Worm (Caenorhabditis elegans): Measurements from ENCODE around the gene mltn-12.

Gene mltn-12

ce11 chrIV:8973249-8973958, 19.5 kb upstream of the mltn-12 start, which contains the start of gene C53B4.3:
Gene C53B4.3, minus strand, starts transcription at chrIV:8973712.
- TF ChIP-seq nhr-76 (tag; optimal IDR thresholded peaks at IDR 0.05) (no peak), pha-4 (tag; optimal IDR thresholded peaks at IDR 0.05) (peak; percentile 72), nhr-43 (tag; optimal IDR thresholded peaks at IDR 0.05; ENCODE audit: poor library complexity, severe bottlenecking) (peak; percentile 92), sea-2 (GFP tag; optimal IDR thresholded peaks at IDR 0.05) (no peak), egl-27 (tag; optimal IDR thresholded peaks at IDR 0.05) (no peak), fkh-2 (tag; optimal IDR thresholded peaks at IDR 0.05) (no peak), lin-39 (tag; optimal IDR thresholded peaks at IDR 0.05) (no peak), nhr-77 (tag; optimal IDR thresholded peaks at IDR 0.05) (no peak), ceh-28 (tag; optimal IDR thresholded peaks at IDR 0.05) (no peak), eor-1 (tag; optimal IDR thresholded peaks at IDR 0.05) (peak in 1 of 2 experiments; percentile 27), aly-2 (tag; optimal IDR thresholded peaks at IDR 0.05) (no peak), unc-39 (tag; optimal IDR thresholded peaks at IDR 0.05) (no peak), lin-15B (tag; optimal IDR thresholded peaks at IDR 0.05) (peak; percentile 71), elt-3 (tag; optimal IDR thresholded peaks at IDR 0.05) (no peak), hmg-11 (tag; optimal IDR thresholded peaks at IDR 0.05) (peak; percentile 32), elt-2 (tag; optimal IDR thresholded peaks at IDR 0.05) (peak; percentile 55), nfya-1 (tag; optimal IDR thresholded peaks at IDR 0.05; ENCODE audit: insufficient read depth) (peak; percentile 39), tbx-2 (tag; optimal IDR thresholded peaks at IDR 0.05) (peak; percentile 24), ztf-11 (tag; optimal IDR thresholded peaks at IDR 0.05) (no peak), ceh-82 (tag; optimal IDR thresholded peaks at IDR 0.05) (no peak), nhr-23 (tag; optimal IDR thresholded peaks at IDR 0.05) (peak; percentile 60), snpc-4 (tag; optimal IDR thresholded peaks at IDR 0.05) (peak; percentile 74), nhr-11 (tag; optimal IDR thresholded peaks at IDR 0.05) (no peak), nhr-237 (tag; optimal IDR thresholded peaks at IDR 0.05) (no peak), ama-1 (optimal IDR thresholded peaks at IDR 0.05) (no peak), ceh-9 (tag; optimal IDR thresholded peaks at IDR 0.05) (no peak), nhr-25 (tag; optimal IDR thresholded peaks at IDR 0.05) (peak; percentile 52), mml-1 (tag; optimal IDR thresholded peaks at IDR 0.05) (no peak), R02D3.7 (tag; optimal IDR thresholded peaks at IDR 0.05) (no peak), ZK546.5 (tag; optimal IDR thresholded peaks at IDR 0.05) (no peak), unc-62 (GFP tag; optimal IDR thresholded peaks at IDR 0.05) (no peak), nhr-28 (tag; optimal IDR thresholded peaks at IDR 0.05) (no peak), jun-1 (tag; optimal IDR thresholded peaks at IDR 0.05) (no peak), egl-5 (tag; optimal IDR thresholded peaks at IDR 0.05) (no peak), nhr-12 (tag; optimal IDR thresholded peaks at IDR 0.05) (no peak), ceh-16 (tag; optimal IDR thresholded peaks at IDR 0.05) (no peak), lsy-12 (tag; optimal IDR thresholded peaks at IDR 0.05) (peak; percentile 63), fos-1 (tag; optimal IDR thresholded peaks at IDR 0.05) (no peak), daf-12 (tag; optimal IDR thresholded peaks at IDR 0.05) (no peak), pqm-1 (tag; optimal IDR thresholded peaks at IDR 0.05) (no peak), elt-1 (tag; optimal IDR thresholded peaks at IDR 0.05) (no peak), nhr-67 (tag; optimal IDR thresholded peaks at IDR 0.05) (no peak), fkh-10 (GFP tag; optimal IDR thresholded peaks at IDR 0.05) (no peak), skn-1 (tag; optimal IDR thresholded peaks at IDR 0.05) (no peak), zag-1 (tag; optimal IDR thresholded peaks at IDR 0.05) (no peak), ztf-4 (tag; optimal IDR thresholded peaks at IDR 0.05) (no peak), mdl-1 (tag; optimal IDR thresholded peaks at IDR 0.05) (no peak)
